Worm (Caenorhabditis elegans) whole organism, L1 larva: ENCODE data around the gene pqn-42.

Experiments
- egl-27 ChIP-seq, 2 experiments: fragments of 150-350 bp in 1 of 2; sonication (generic microtip); optimal IDR thresholded peaks; 3 replicates each; lab custom pipeline; 2017 to 2018; ENCODE audit warnings: missing biosample characterization in 2 of 2, missing genetic modification characterization in 2 of 2, missing genetic modification reagents in 2 of 2
- isw-1 ChIP-seq: fragments of 200-800 bp; sonication (Bioruptor generic); IDR thresholded peaks from 2 replicates; pipeline ENCODE4 v1.3.6; 2022; ENCODE audit warnings: missing genetic modification characterization, missing compliant biosample characterization

DNA sequence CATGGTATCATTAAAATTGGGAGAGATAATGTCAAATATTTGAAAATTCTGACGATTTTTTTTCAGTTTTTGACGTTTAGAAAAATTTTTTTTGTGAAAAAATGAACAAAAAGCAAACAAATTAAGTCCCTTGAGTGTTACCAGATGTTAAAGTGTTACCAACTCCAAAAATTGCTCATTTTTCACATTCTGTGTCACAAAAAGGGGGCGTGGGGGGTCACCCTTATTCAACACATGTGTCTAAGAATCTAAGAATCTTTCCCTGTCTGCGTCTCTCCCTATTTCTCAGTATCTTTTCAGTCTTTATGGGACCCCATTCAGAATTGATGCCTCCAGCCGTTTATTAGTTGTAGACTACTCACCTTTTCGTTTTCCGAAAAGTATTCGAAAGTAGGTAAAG, 19.8 kb downstream of the pqn-42 start:
- TF ChIP-seq isw-1 (GFP tag; lab: Robert Waterston, UW) = no peak
- TF ChIP-seq egl-27 (tag; optimal IDR thresholded peaks at IDR 0.05; lab: Kevin White, UChicago) = no peak
